Worm (Caenorhabditis elegans): ENCODE results near the gene col-39.

Gene col-39

DNA sequence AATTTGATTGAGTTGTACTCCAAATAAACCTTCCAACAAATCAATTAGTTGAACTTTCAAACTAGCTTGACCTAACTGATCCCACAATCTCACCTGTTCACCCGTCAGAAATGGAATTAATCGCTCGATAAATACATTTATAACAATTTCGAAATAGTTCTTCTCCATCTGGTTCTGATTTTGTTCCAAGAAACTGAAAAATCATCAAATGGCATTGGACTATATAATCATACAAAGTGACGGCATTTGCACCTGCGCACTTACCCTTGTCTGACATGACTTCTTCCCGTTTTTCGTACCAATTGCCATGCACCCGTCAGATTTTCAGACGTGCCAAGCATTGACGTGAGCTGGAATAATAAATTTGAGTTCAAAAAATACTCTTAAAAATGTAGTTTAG, 26.0 kb downstream of the col-39 start (continued):
- TF ChIP-seq lag-1 (GFP tag; IDR thresholded peaks at IDR 0.05) (no peak), egrh-3 (GFP tag; IDR thresholded peaks at IDR 0.05) (no peak), Y95B8A.8 (GFP tag; IDR thresholded peaks at IDR 0.05) (no peak)

DNA sequence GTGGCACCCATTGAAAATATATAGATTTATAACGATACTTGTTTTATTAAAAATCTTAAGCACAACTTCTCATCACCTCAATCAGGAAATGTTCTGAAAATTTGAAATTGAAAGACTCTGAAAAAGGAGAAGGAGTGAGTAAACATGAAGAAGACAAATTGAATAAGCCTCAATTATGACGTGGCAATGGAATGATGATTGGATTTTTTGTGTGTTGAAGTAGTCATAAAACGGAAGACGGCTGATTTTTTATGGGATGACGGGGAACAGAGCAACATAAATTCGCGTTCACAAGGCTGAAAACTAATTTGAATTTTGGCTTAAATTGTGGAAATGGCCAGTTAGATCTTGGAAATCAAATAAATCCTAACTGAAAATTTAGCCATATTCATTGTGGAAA, 26.8 kb downstream of the col-39 start, which contains the start of gene glb-12:
Gene glb-12 (minus strand): TSS at position 101 of the 400 bp plus-strand sequence.
- TF ChIP-seq cebp-2 (GFP tag; IDR thresholded peaks at IDR 0.05) (no peak), snpc-4 (GFP tag; optimal IDR thresholded peaks at IDR 0.05) (no peak), snpc-4 (tag; optimal IDR thresholded peaks at IDR 0.05) (no peak), cebp-1 (GFP tag; IDR thresholded peaks at IDR 0.05) (no peak), cebp-1 (tag; optimal IDR thresholded peaks at IDR 0.05) (no peak), ztf-28 (GFP tag; IDR thresholded peaks at IDR 0.05) (no peak), K12H6.12 (tag; optimal IDR thresholded peaks at IDR 0.05) (no peak), madf-3 (GFP tag; IDR thresholded peaks at IDR 0.05) (no peak), nfya-1 (tag; optimal IDR thresholded peaks at IDR 0.05; ENCODE audit: borderline replicate concordance, insufficient read depth) (no peak), Y56A3A.18 (GFP tag; IDR thresholded peaks at IDR 0.05) (no peak), rpc-1 (optimal IDR thresholded peaks at IDR 0.05) (no peak), rpc-1 (tag; optimal IDR thresholded peaks at IDR 0.05) (no peak), ccch-3 (GFP tag; optimal IDR thresholded peaks at IDR 0.05) (no peak), dox-1 (GFP tag; IDR thresholded peaks at IDR 0.05) (no peak), fkh-3 (tag; optimal IDR thresholded peaks at IDR 0.05) (no peak), pha-4 (tag; optimal IDR thresholded peaks at IDR 0.05) (no peak), lin-35 (GFP tag; optimal IDR thresholded peaks at IDR 0.05) (no peak)

DNA sequence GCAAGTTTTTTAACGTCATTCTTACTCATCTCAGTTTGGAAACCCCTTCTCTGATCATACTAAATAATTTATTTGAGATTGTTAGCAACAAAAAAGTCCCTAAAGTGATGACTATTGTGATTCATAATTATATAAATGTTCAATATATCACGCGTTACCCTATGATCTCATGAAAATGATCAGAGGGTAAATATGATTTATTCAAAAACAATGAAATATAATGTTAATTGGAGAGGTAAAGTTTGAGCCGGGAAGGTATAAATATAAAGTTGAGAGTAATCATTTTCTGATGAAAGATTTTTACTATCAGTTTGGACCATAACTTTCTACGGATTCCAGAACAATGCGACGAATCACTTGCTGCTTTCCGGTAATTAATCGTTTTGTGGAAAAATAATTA, 32.3 kb downstream of the col-39 start, which contains the start of gene C52A11.3:
Gene C52A11.3 (plus strand): TSS at position 301 of the 400 bp plus-strand sequence.
- TF ChIP-seq let-526 (GFP tag; IDR thresholded peaks at IDR 0.05) (no peak), Y56A3A.18 (GFP tag; IDR thresholded peaks at IDR 0.05) (no peak), B0035.1 (tag; optimal IDR thresholded peaks at IDR 0.05) (no peak), repo-1 (tag; optimal IDR thresholded peaks at IDR 0.05) (no peak), dpl-1 (GFP tag; optimal IDR thresholded peaks at IDR 0.05) (no peak), zfh-2 (GFP tag; conservative IDR thresholded peaks at IDR 0.05) (no peak), hmg-1.2 (GFP tag; IDR thresholded peaks at IDR 0.05) (no peak), ceh-91 (GFP tag; IDR thresholded peaks at IDR 0.05) (no peak), pbrm-1 (GFP tag; IDR thresholded peaks at IDR 0.05) (no peak), nhr-27 (tag; optimal IDR thresholded peaks at IDR 0.05) (no peak), ceh-58 (GFP tag; IDR thresholded peaks at IDR 0.05) (no peak)

DNA sequence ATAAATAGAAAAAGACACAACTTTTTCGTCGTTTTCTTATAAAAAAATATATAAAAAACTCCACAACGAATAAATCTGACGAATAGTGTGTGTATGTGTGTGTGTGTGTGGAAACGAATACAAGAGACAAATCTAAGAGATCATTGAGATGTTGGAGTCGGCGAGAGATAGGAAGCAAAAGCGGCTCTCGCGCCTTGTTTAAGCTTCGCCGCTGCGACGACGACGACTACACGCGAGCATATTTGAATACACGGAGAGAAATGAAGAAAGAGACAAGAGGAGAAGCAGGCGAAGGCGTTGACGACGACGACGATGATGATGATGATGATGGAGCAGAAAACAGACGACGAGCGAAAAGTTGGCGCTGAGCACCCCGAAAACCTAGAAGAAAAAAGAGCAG, 40.1 kb downstream of the col-39 start:
- TF ChIP-seq lag-1 (GFP tag; IDR thresholded peaks at IDR 0.05) (no peak), cebp-1 (GFP tag; IDR thresholded peaks at IDR 0.05) (no peak), cebp-1 (tag; optimal IDR thresholded peaks at IDR 0.05) (peak; percentile 8), zfh-2 (GFP tag; conservative IDR thresholded peaks at IDR 0.05) (peak; percentile 45), madf-10 (tag; optimal IDR thresholded peaks at IDR 0.05) (peak; percentile 59), hmg-1.2 (GFP tag; IDR thresholded peaks at IDR 0.05) (peak; percentile 23; the same call in 1 of the 2 replicates)

DNA sequence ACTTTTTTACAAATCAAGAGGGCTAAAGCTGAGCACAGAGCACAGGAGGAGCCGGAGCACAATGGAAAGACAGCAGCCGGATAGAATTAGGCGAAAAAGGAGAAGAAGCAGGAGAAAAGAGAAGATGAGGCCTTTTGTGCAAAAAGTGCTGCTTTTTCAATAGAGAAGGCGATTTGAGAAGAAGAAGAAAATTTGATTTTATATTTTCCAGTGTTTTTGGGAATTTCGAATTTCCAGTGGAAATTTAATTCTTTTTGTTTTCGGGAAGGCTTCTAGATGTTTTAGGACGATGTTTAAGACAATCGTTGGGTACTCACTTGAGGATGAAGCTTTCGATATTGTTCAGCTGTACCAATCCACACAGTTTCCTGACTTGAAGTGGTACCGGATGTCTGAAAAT, 49.0 kb downstream of the col-39 start:
- TF ChIP-seq ztf-25 (GFP tag; IDR thresholded peaks at IDR 0.05) (no peak), fkh-3 (tag; optimal IDR thresholded peaks at IDR 0.05) (no peak), F39B2.1 (GFP tag; IDR thresholded peaks at IDR 0.05) (no peak), F33H1.4 (GFP tag; IDR thresholded peaks at IDR 0.05) (no peak), dpff-1 (tag; optimal IDR thresholded peaks at IDR 0.05) (no peak), cebp-2 (GFP tag; IDR thresholded peaks at IDR 0.05) (no peak), nhr-90 (tag; optimal IDR thresholded peaks at IDR 0.05) (no peak)
